Fruit fly (Drosophila melanogaster): ENCODE measurements around the gene CG14693.

Gene CG14693

DNA sequence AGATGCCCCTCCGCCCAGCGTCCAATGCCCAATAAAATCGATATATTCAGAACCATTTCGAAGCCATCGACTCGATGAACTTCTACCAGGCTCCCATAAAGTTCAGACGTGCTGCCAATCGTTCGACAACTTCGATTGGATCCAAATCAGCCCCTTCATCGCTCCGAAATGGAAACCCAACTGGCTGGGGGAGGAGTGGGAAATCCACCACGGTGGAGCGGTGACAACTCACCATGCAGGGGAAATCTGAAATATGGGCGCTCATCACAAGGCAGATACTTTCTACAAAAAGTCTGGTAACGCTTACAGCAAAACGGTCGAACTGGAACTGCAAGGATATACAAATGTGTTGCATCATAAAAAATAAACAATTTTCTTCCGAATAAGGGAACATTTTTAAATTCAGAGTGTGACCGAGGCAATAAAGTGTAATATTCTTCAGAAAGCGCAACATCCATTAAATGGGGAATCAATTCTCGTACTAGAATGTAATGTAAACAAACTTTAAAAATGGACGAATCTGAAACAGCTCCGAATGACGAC is 37.5 kb upstream of the CG14693 start, which contains the start of gene CG4565 (continued):
- TF ChIP-seq CHES-1-like (GFP tag; optimal IDR thresholded peaks at IDR 0.05) (no peak), ash1 (GFP tag; optimal IDR thresholded peaks at IDR 0.05) (no peak), CG4617 (GFP tag; optimal IDR thresholded peaks at IDR 0.05; ENCODE audit: borderline replicate concordance) (no peak), hbn (GFP tag; IDR thresholded peaks at IDR 0.05; ENCODE audit: partially characterized antibody) (no peak), ind (GFP tag; optimal IDR thresholded peaks at IDR 0.05) (no peak), Tbp (GFP tag; optimal IDR thresholded peaks at IDR 0.05) (no peak), disco-r (GFP tag; optimal IDR thresholded peaks at IDR 0.05) (no peak), fd102C (GFP tag; optimal IDR thresholded peaks at IDR 0.05) (no peak), org-1 (GFP tag; optimal IDR thresholded peaks at IDR 0.05) (no peak), CG12155 (GFP tag; optimal IDR thresholded peaks at IDR 0.05) (no peak), CG6791 (GFP tag; IDR thresholded peaks at IDR 0.05; ENCODE audit: partially characterized antibody) (peak; percentile 53; the same call in 1 of the 3 replicates), repo (GFP tag; optimal IDR thresholded peaks at IDR 0.05) (no peak), CTCF (GFP tag; optimal IDR thresholded peaks at IDR 0.05) (peak; percentile 16), stwl (tag; optimal IDR thresholded peaks at IDR 0.05) (peak; percentile 76), hkb (optimal IDR thresholded peaks at IDR 0.05) (no peak), hkb (GFP tag; IDR thresholded peaks at IDR 0.05) (0 out of 2 replicates have a peak, but pooled peaks have one; percentile 35), D19B (GFP tag; optimal IDR thresholded peaks at IDR 0.05) (no peak), crp (GFP tag; optimal IDR thresholded peaks at IDR 0.05) (peak in 1 of 2 experiments; percentile 60), CG5180 (GFP tag; optimal IDR thresholded peaks at IDR 0.05) (peak; percentile 55), CG17328 (GFP tag; IDR thresholded peaks at IDR 0.05) (no peak), inv (GFP tag; IDR thresholded peaks at IDR 0.05; ENCODE audit: partially characterized antibody) (no peak), pzg (GFP tag; optimal IDR thresholded peaks at IDR 0.05) (peak; percentile 45), croc (GFP tag; conservative IDR thresholded peaks at IDR 0.05) (no peak), E2f1 (GFP tag; IDR thresholded peaks at IDR 0.05) (no peak), Dll (GFP tag; IDR thresholded peaks at IDR 0.05; ENCODE audit: partially characterized antibody) (peak; percentile 61), Nf-YA (GFP tag; IDR thresholded peaks at IDR 0.05) (no peak), sisA (GFP tag; IDR thresholded peaks at IDR 0.05) (no peak), Spps (tag; optimal IDR thresholded peaks at IDR 0.05) (no peak), Dp (GFP tag; optimal IDR thresholded peaks at IDR 0.05) (peak; percentile 57), aop (GFP tag; IDR thresholded peaks at IDR 0.05) (no peak), CG17359 (tag; optimal IDR thresholded peaks at IDR 0.05) (no peak), BEAF-32 (GFP tag; optimal IDR thresholded peaks at IDR 0.05) (peak; percentile 41), Hey (tag; optimal IDR thresholded peaks at IDR 0.05) (no peak), Dek (tag; optimal IDR thresholded peaks at IDR 0.05) (no peak), HmgD (GFP tag; optimal IDR thresholded peaks at IDR 0.05) (no peak), Rx (GFP tag; IDR thresholded peaks at IDR 0.05) (no peak), Oaz (GFP tag; IDR thresholded peaks at IDR 0.05) (no peak), zf30C (GFP tag; optimal IDR thresholded peaks at IDR 0.05) (peak; percentile 9), CG11093 (GFP tag; IDR thresholded peaks at IDR 0.05) (no peak), CG15479 (GFP tag; optimal IDR thresholded peaks at IDR 0.05) (no peak), CG16863 (GFP tag; optimal IDR thresholded peaks at IDR 0.05) (no peak), CG6654 (GFP tag; optimal IDR thresholded peaks at IDR 0.05) (no peak), Ssrp (tag; optimal IDR thresholded peaks at IDR 0.05) (no peak), hb (GFP tag; IDR thresholded peaks at IDR 0.05; ENCODE audit: partially characterized antibody) (0 out of 3 replicates have a peak, but pooled peaks have one; percentile 19), fd64A (GFP tag; optimal IDR thresholded peaks at IDR 0.05) (no peak), NK7.1 (GFP tag; optimal IDR thresholded peaks at IDR 0.05) (no peak), CG6854 (GFP tag; optimal IDR thresholded peaks at IDR 0.05) (no peak), CG8089 (GFP tag; optimal IDR thresholded peaks at IDR 0.05) (no peak), CG10209 (GFP tag; optimal IDR thresholded peaks at IDR 0.05) (no peak), MBD-R2 (GFP tag; IDR thresholded peaks at IDR 0.05) (0 out of 2 replicates have a peak, but pooled peaks have one; percentile 21), pum (GFP tag; optimal IDR thresholded peaks at IDR 0.05) (no peak)
